Worm (Caenorhabditis elegans): ENCODE results near the gene R148.4.

R148.4 gene

ce11 chrIII:3224102-3224501 lies 52.7 kb downstream of the R148.4 start:
- TF ChIP-seq nhr-23 (tag; optimal IDR thresholded peaks at IDR 0.05) (no peak), ztf-11 (tag; optimal IDR thresholded peaks at IDR 0.05) (no peak), unc-39 (tag; optimal IDR thresholded peaks at IDR 0.05) (no peak), zag-1 (tag; optimal IDR thresholded peaks at IDR 0.05) (no peak), alr-1 (tag; optimal IDR thresholded peaks at IDR 0.05) (no peak), peb-1 (tag; optimal IDR thresholded peaks at IDR 0.05) (no peak), lin-11 (tag; optimal IDR thresholded peaks at IDR 0.05) (no peak), elt-3 (tag; optimal IDR thresholded peaks at IDR 0.05) (no peak)
